Worm (Caenorhabditis elegans) whole organism, L4 larva: ENCODE measurements around the gene Y46G5A.28.

ENCODE experiments used
- Y105C5A.15 ChIP-seq: fragments of 200-800 bp; sonication (Bioruptor generic); IDR thresholded peaks from 2 replicates; pipeline ENCODE4 v1.3.6; 2022; ENCODE audit warnings: missing genetic modification characterization, missing compliant biosample characterization
- fkh-10 ChIP-seq: fragments of 150-350 bp; optimal IDR thresholded peaks from 2 replicates; lab custom pipeline; 2014; ENCODE audit warnings: missing biosample characterization, missing genetic modification reagents, missing genetic modification characterization
- fos-1 ChIP-seq: fragments of 150-350 bp; optimal IDR thresholded peaks from 2 replicates; lab custom pipeline; 2014; ENCODE audit warnings: missing biosample characterization, missing genetic modification characterization
- nhr-76 ChIP-seq: fragments of 150-350 bp; optimal IDR thresholded peaks from 2 replicates; lab custom pipeline; 2014; ENCODE audit warnings: missing biosample characterization, missing genetic modification characterization

ce11 chrII:12895078-12895670 lies 44.9 kb downstream of the Y46G5A.28 start, which contains the start of the genes clec-62 and clec-63:
- TF ChIP-seq fkh-10 = no peak
- TF ChIP-seq Y105C5A.15 (GFP tag; lab: Robert Waterston, UW) = no peak
- TF ChIP-seq fos-1 = no peak
- TF ChIP-seq nhr-76 (tag; lab: Kevin White, UChicago) = no peak
